Fruit fly (Drosophila melanogaster): ENCODE data around the gene CG43318.

dm6 chr3R:15794258-15794727, 38.9 kb downstream of the CG43318 start:
- TF ChIP-seq cyc (GFP tag; optimal IDR thresholded peaks at IDR 0.05) (no peak), CG6808 (GFP tag; optimal IDR thresholded peaks at IDR 0.05) (peak; percentile 33)
